Fruit fly (Drosophila melanogaster): ENCODE data around the gene kibra.

kibra gene

dm6 chr3R:14731061-14731780 is 7.2 kb upstream of the kibra start, which contains the start of gene CG7530:
Gene CG7530, minus strand, starts transcription at chr3R:14731509.
- no peak for TF ChIP-seq CG8159 (tag; optimal IDR thresholded peaks at IDR 0.05)
- TF ChIP-seq gl (tag; optimal IDR thresholded peaks at IDR 0.05), result no peak
- TF ChIP-seq CG12605 (GFP tag; IDR thresholded peaks at IDR 0.05), result 0 out of 2 replicates have a peak, but pooled peaks have one; percentile 38
- no peak for TF ChIP-seq CG9948 (tag; optimal IDR thresholded peaks at IDR 0.05)
- peak; percentile 78 for TF ChIP-seq Ets98B (GFP tag; IDR thresholded peaks at IDR 0.05)
- peak; percentile 55 for TF ChIP-seq Pif1A (GFP tag; optimal IDR thresholded peaks at IDR 0.05)
- peak; percentile 68; the same call in 1 of the 2 replicates for TF ChIP-seq CG32121 (GFP tag; IDR thresholded peaks at IDR 0.05)
- no peak for TF ChIP-seq CG34367 (tag; optimal IDR thresholded peaks at IDR 0.05)
- peak; percentile 67 for TF ChIP-seq EcR (GFP tag; optimal IDR thresholded peaks at IDR 0.05)
- no peak for TF ChIP-seq CG15710 (tag; optimal IDR thresholded peaks at IDR 0.05)
- TF ChIP-seq Snoo (tag; optimal IDR thresholded peaks at IDR 0.05), result peak; percentile 42
- no peak for TF ChIP-seq CG14655 (GFP tag; optimal IDR thresholded peaks at IDR 0.05)
- TF ChIP-seq CG10348 (GFP tag; IDR thresholded peaks at IDR 0.05), result no peak
- no peak for TF ChIP-seq D1 (tag; optimal IDR thresholded peaks at IDR 0.05)
- no peak for TF ChIP-seq CG17806 (tag; optimal IDR thresholded peaks at IDR 0.05)
- TF ChIP-seq CG4496 (GFP tag; IDR thresholded peaks at IDR 0.05), result peak; percentile 73; the same call in 1 of the 3 replicates
- TF ChIP-seq Pif1B (GFP tag; optimal IDR thresholded peaks at IDR 0.05), result peak; percentile 43
- peak; percentile 49 for TF ChIP-seq CG8301 (tag; optimal IDR thresholded peaks at IDR 0.05)
- no peak for TF ChIP-seq CG13204 (GFP tag; optimal IDR thresholded peaks at IDR 0.05)
- TF ChIP-seq fd96Ca (GFP tag; IDR thresholded peaks at IDR 0.05), result no peak
- no peak for TF ChIP-seq rn (GFP tag; IDR thresholded peaks at IDR 0.05)

- TF ChIP-seq fd96Ca (GFP tag; IDR thresholded peaks at IDR 0.05) (peak; percentile 38; the same call in 1 of the 3 replicates), EcR (GFP tag; optimal IDR thresholded peaks at IDR 0.05) (peak; percentile 61), Pif1B (GFP tag; optimal IDR thresholded peaks at IDR 0.05) (no peak), Ets98B (GFP tag; IDR thresholded peaks at IDR 0.05) (peak; percentile 50; the same call in 1 of the 2 replicates), CG4496 (GFP tag; IDR thresholded peaks at IDR 0.05) (peak; percentile 39; the same call in 2 of the 3 replicates), CG13204 (GFP tag; optimal IDR thresholded peaks at IDR 0.05) (no peak)
These were observed 6.5 kb upstream of the kibra start for dm6 chr3R:14730595-14730994.

dm6 chr3R:14729686-14730493 is 5.8 kb upstream of the kibra start:
- TF ChIP-seq D1 (tag; optimal IDR thresholded peaks at IDR 0.05) (no peak), CG4496 (GFP tag; IDR thresholded peaks at IDR 0.05) (no peak), CG14655 (GFP tag; optimal IDR thresholded peaks at IDR 0.05) (peak; percentile 28), EcR (GFP tag; optimal IDR thresholded peaks at IDR 0.05) (peak; percentile 14), CG8301 (tag; optimal IDR thresholded peaks at IDR 0.05) (no peak), Ets98B (GFP tag; IDR thresholded peaks at IDR 0.05) (no peak), Pif1A (GFP tag; optimal IDR thresholded peaks at IDR 0.05) (no peak), gl (tag; optimal IDR thresholded peaks at IDR 0.05) (no peak), fd96Ca (GFP tag; IDR thresholded peaks at IDR 0.05) (0 out of 3 replicates have a peak, but pooled peaks have one; percentile 35), CG15710 (tag; optimal IDR thresholded peaks at IDR 0.05) (no peak), Pif1B (GFP tag; optimal IDR thresholded peaks at IDR 0.05) (peak; percentile 18), Snoo (tag; optimal IDR thresholded peaks at IDR 0.05) (peak; percentile 51), CG13204 (GFP tag; optimal IDR thresholded peaks at IDR 0.05) (no peak), CG32121 (GFP tag; IDR thresholded peaks at IDR 0.05) (no peak), CG34367 (tag; optimal IDR thresholded peaks at IDR 0.05) (no peak), CG17806 (tag; optimal IDR thresholded peaks at IDR 0.05) (no peak), CG9948 (tag; optimal IDR thresholded peaks at IDR 0.05) (peak; percentile 33), rn (GFP tag; IDR thresholded peaks at IDR 0.05) (no peak), CG8159 (tag; optimal IDR thresholded peaks at IDR 0.05) (peak; percentile 55), CG10348 (GFP tag; IDR thresholded peaks at IDR 0.05) (no peak), CG12605 (GFP tag; IDR thresholded peaks at IDR 0.05) (no peak)

dm6 chr3R:14728713-14729685 is 4.9 kb upstream of the kibra start:
- TF ChIP-seq CG14655 (GFP tag; optimal IDR thresholded peaks at IDR 0.05) (peak; percentile 17), D1 (tag; optimal IDR thresholded peaks at IDR 0.05) (no peak), Ets98B (GFP tag; IDR thresholded peaks at IDR 0.05) (peak; percentile 61), fd96Ca (GFP tag; IDR thresholded peaks at IDR 0.05) (no peak; the same call in 2 of the 3 replicates), CG8301 (tag; optimal IDR thresholded peaks at IDR 0.05) (peak; percentile 43), CG10348 (GFP tag; IDR thresholded peaks at IDR 0.05) (no peak), CG32121 (GFP tag; IDR thresholded peaks at IDR 0.05) (peak; percentile 72), gl (tag; optimal IDR thresholded peaks at IDR 0.05) (no peak), Pif1A (GFP tag; optimal IDR thresholded peaks at IDR 0.05) (no peak), Snoo (tag; optimal IDR thresholded peaks at IDR 0.05) (peak; percentile 49), rn (GFP tag; IDR thresholded peaks at IDR 0.05) (peak; percentile 34; the same call in 1 of the 2 replicates), CG34367 (tag; optimal IDR thresholded peaks at IDR 0.05) (peak; percentile 34), Pif1B (GFP tag; optimal IDR thresholded peaks at IDR 0.05) (peak; percentile 44), CG8159 (tag; optimal IDR thresholded peaks at IDR 0.05) (peak; percentile 64), CG9948 (tag; optimal IDR thresholded peaks at IDR 0.05) (peak; percentile 22), CG4496 (GFP tag; IDR thresholded peaks at IDR 0.05) (peak; percentile 67; the same call in 2 of the 3 replicates), CG13204 (GFP tag; optimal IDR thresholded peaks at IDR 0.05) (no peak), CG12605 (GFP tag; IDR thresholded peaks at IDR 0.05) (peak; percentile 46; the same call in 1 of the 2 replicates), CG15710 (tag; optimal IDR thresholded peaks at IDR 0.05) (peak; percentile 29), CG17806 (tag; optimal IDR thresholded peaks at IDR 0.05) (peak; percentile 56), EcR (GFP tag; optimal IDR thresholded peaks at IDR 0.05) (no peak)
